Worm (Caenorhabditis elegans) whole organism, L1 larva: ENCODE measurements around the gene hmg-1.1.

Experiments
- C04F5.9 ChIP-seq: sonication (generic microtip); optimal IDR thresholded peaks from 2 replicates; lab custom pipeline; 2016; ENCODE audit warnings: missing genetic modification characterization, missing compliant biosample characterization
- C16A3.4 ChIP-seq: fragments of 150-350 bp; optimal IDR thresholded peaks from 2 replicates; lab custom pipeline; 2014; ENCODE audit warnings: missing biosample characterization, missing genetic modification characterization
- C34B4.2 ChIP-seq: sonication (generic microtip); optimal IDR thresholded peaks from 2 replicates; lab custom pipeline; 2017; ENCODE audit warnings: mild to moderate bottlenecking, missing genetic modification characterization, missing compliant biosample characterization
- Y116A8C.19 ChIP-seq: sonication (generic microtip); optimal IDR thresholded peaks from 2 replicates; lab custom pipeline; 2016; ENCODE audit warnings: missing compliant biosample characterization, missing genetic modification characterization, borderline replicate concordance
- alr-1 ChIP-seq: fragments of 200-800 bp; sonication (Bioruptor generic); optimal IDR thresholded peaks from 2 replicates; lab custom pipeline; 2018; ENCODE audit warnings: borderline replicate concordance, mild to moderate bottlenecking, missing genetic modification characterization, missing compliant biosample characterization
- aly-2 ChIP-seq: fragments of 150-350 bp; optimal IDR thresholded peaks from 2 replicates; lab custom pipeline; 2014; ENCODE audit warnings: missing biosample characterization, missing genetic modification characterization
- ceh-63 ChIP-seq: fragments of 200-800 bp; sonication (Bioruptor generic); optimal IDR thresholded peaks from 2 replicates; lab custom pipeline; 2018; ENCODE audit warnings: mild to moderate bottlenecking, missing genetic modification characterization, missing compliant biosample characterization
- ceh-8 ChIP-seq: fragments of 200-800 bp; sonication (Bioruptor generic); optimal IDR thresholded peaks from 2 replicates; lab custom pipeline; 2018; ENCODE audit warnings: mild to moderate bottlenecking, missing genetic modification characterization, moderate library complexity, missing compliant biosample characterization
- ceh-90 ChIP-seq: sonication (generic microtip); optimal IDR thresholded peaks from 2 replicates; lab custom pipeline; 2016; ENCODE audit warnings: missing genetic modification characterization, missing compliant biosample characterization
- dpl-1 ChIP-seq, 3 experiments: fragments of 150-350 bp in 2 of 3; sonication (generic microtip) in 1 of 3; optimal IDR thresholded peaks; 2 replicates each; lab custom pipeline; 2014 to 2017; ENCODE audit warnings: missing biosample characterization in 3 of 3, missing genetic modification characterization in 3 of 3, missing genetic modification reagents in 3 of 3
- efl-3 ChIP-seq: fragments of 200-800 bp; sonication (Bioruptor generic); optimal IDR thresholded peaks from 2 replicates; lab custom pipeline; 2018; ENCODE audit warnings: mild to moderate bottlenecking, missing genetic modification characterization, missing compliant biosample characterization
- egl-27 ChIP-seq, 2 experiments: fragments of 150-350 bp in 1 of 2; sonication (generic microtip); optimal IDR thresholded peaks; 3 replicates each; lab custom pipeline; 2017 to 2018; ENCODE audit warnings: missing biosample characterization in 2 of 2, missing genetic modification characterization in 2 of 2, missing genetic modification reagents in 2 of 2
- elt-2 ChIP-seq: sonication (generic microtip); optimal IDR thresholded peaks from 2 replicates; lab custom pipeline; 2016; ENCODE audit warnings: missing genetic modification characterization, mild to moderate bottlenecking, inconsistent platforms, missing compliant biosample characterization, missing genetic modification reagents
- elt-3 ChIP-seq, 6 experiments: fragments of 150-350 bp in 1 of 6; sonication (generic microtip); optimal IDR thresholded peaks; 2 replicates each; lab custom pipeline; 2017 to 2018; ENCODE audit warnings: missing biosample characterization in 6 of 6, missing genetic modification characterization in 6 of 6, inconsistent platforms in 1 of 6
- ets-5 ChIP-seq: fragments of 200-800 bp; sonication (Bioruptor generic); IDR thresholded peaks from 2 replicates; pipeline ENCODE4 v1.3.6; 2022; ENCODE audit warnings: missing genetic modification characterization, missing compliant biosample characterization
- fkh-10 ChIP-seq: sonication (generic microtip); optimal IDR thresholded peaks from 2 replicates; lab custom pipeline; 2017; ENCODE audit warnings: missing biosample characterization, missing genetic modification reagents, missing genetic modification characterization
- fkh-4 ChIP-seq: sonication (generic microtip); optimal IDR thresholded peaks from 2 replicates; lab custom pipeline; 2016; ENCODE audit warnings: missing compliant biosample characterization, missing genetic modification characterization, borderline replicate concordance
- fos-1 ChIP-seq: fragments of 150-350 bp; optimal IDR thresholded peaks from 2 replicates; lab custom pipeline; 2014; ENCODE audit warnings: missing biosample characterization, missing genetic modification characterization
- hlh-17 ChIP-seq: fragments of 200-800 bp; sonication (Bioruptor generic); optimal IDR thresholded peaks from 2 replicates; lab custom pipeline; 2018; ENCODE audit warnings: missing genetic modification characterization, mild to moderate bottlenecking, missing compliant biosample characterization, moderate library complexity, borderline replicate concordance
- hlh-4 ChIP-seq: sonication (generic microtip); optimal IDR thresholded peaks from 2 replicates; lab custom pipeline; 2016; ENCODE audit warnings: mild to moderate bottlenecking, missing genetic modification characterization, missing compliant biosample characterization
- irx-1 ChIP-seq: sonication (generic microtip); optimal IDR thresholded peaks from 2 replicates; lab custom pipeline; 2016; ENCODE audit warnings: missing genetic modification characterization, missing compliant biosample characterization
- isw-1 ChIP-seq: fragments of 200-800 bp; sonication (Bioruptor generic); IDR thresholded peaks from 2 replicates; pipeline ENCODE4 v1.3.6; 2022; ENCODE audit warnings: missing genetic modification characterization, missing compliant biosample characterization
- jun-1 ChIP-seq: fragments of 150-350 bp; optimal IDR thresholded peaks from 2 replicates; lab custom pipeline; 2014; ENCODE audit warnings: missing biosample characterization, missing genetic modification reagents, missing genetic modification characterization
- lin-13 ChIP-seq: fragments of 150-350 bp; optimal IDR thresholded peaks from 2 replicates; lab custom pipeline; 2014; ENCODE audit warnings: missing biosample characterization, missing genetic modification reagents, missing genetic modification characterization
- lir-3 ChIP-seq: sonication (generic microtip); optimal IDR thresholded peaks from 2 replicates; lab custom pipeline; 2016; ENCODE audit warnings: mild to moderate bottlenecking, missing genetic modification characterization, moderate library complexity, missing compliant biosample characterization; ENCODE audit not compliant: poor library complexity
- lsy-2 ChIP-seq, 2 experiments: fragments of 150-350 bp; optimal IDR thresholded peaks; 2 replicates each; lab custom pipeline; 2014; ENCODE audit warnings: missing biosample characterization in 2 of 2, missing genetic modification characterization in 2 of 2
- mdl-1 ChIP-seq, 2 experiments: fragments of 150-350 bp; optimal IDR thresholded peaks; 2 replicates each; lab custom pipeline; 2014 to 2017; ENCODE audit warnings: missing biosample characterization in 2 of 2, missing genetic modification characterization in 2 of 2, inconsistent platforms in 1 of 2
- mep-1 ChIP-seq: fragments of 150-350 bp; optimal IDR thresholded peaks from 2 replicates; lab custom pipeline; 2014; ENCODE audit warnings: missing biosample characterization, missing genetic modification characterization
- nhr-11 ChIP-seq: fragments of 150-350 bp; optimal IDR thresholded peaks from 2 replicates; lab custom pipeline; 2014; ENCODE audit warnings: missing biosample characterization, missing genetic modification characterization
- nhr-12 ChIP-seq: sonication (generic microtip); optimal IDR thresholded peaks from 2 replicates; lab custom pipeline; 2017; ENCODE audit warnings: missing biosample characterization, missing genetic modification characterization
- nhr-20 ChIP-seq: sonication (generic microtip); optimal IDR thresholded peaks from 2 replicates; lab custom pipeline; 2016; ENCODE audit warnings: mild to moderate bottlenecking, missing genetic modification characterization, missing compliant biosample characterization
- nhr-28 ChIP-seq: fragments of 150-350 bp; optimal IDR thresholded peaks from 2 replicates; lab custom pipeline; 2014; ENCODE audit warnings: missing biosample characterization, missing genetic modification characterization
- nhr-76 ChIP-seq: sonication (generic microtip); optimal IDR thresholded peaks from 2 replicates; lab custom pipeline; 2017; ENCODE audit warnings: missing biosample characterization, missing genetic modification characterization
- nhr-77 ChIP-seq: fragments of 150-350 bp; optimal IDR thresholded peaks from 2 replicates; lab custom pipeline; 2014; ENCODE audit warnings: missing biosample characterization, missing genetic modification characterization
- pax-3 ChIP-seq: fragments of 200-800 bp; sonication (Bioruptor generic); optimal IDR thresholded peaks from 2 replicates; lab custom pipeline; 2018; ENCODE audit warnings: mild to moderate bottlenecking, missing genetic modification characterization, moderate library complexity, missing compliant biosample characterization
- pqm-1 ChIP-seq: sonication (generic microtip); optimal IDR thresholded peaks from 3 replicates; lab custom pipeline; 2017; ENCODE audit warnings: missing biosample characterization, missing genetic modification characterization
- skn-1 ChIP-seq: fragments of 150-350 bp; optimal IDR thresholded peaks from 2 replicates; lab custom pipeline; 2014; ENCODE audit warnings: missing biosample characterization, missing genetic modification characterization
- snpc-4 ChIP-seq: fragments of 150-350 bp; optimal IDR thresholded peaks from 2 replicates; lab custom pipeline; 2014; ENCODE audit warnings: missing biosample characterization, missing genetic modification characterization
- sup-37 ChIP-seq: fragments of 200-800 bp; sonication (Bioruptor generic); optimal IDR thresholded peaks from 2 replicates; lab custom pipeline; 2018; ENCODE audit warnings: mild to moderate bottlenecking, missing genetic modification characterization, missing compliant biosample characterization
- swsn-7 ChIP-seq: sonication (generic microtip); optimal IDR thresholded peaks from 2 replicates; lab custom pipeline; 2016; ENCODE audit warnings: missing genetic modification characterization, missing compliant biosample characterization
- unc-130 ChIP-seq: fragments of 150-350 bp; optimal IDR thresholded peaks from 2 replicates; lab custom pipeline; 2017; ENCODE audit warnings: missing biosample characterization, missing genetic modification characterization, inconsistent platforms
- unc-30 ChIP-seq: sonication (generic microtip); optimal IDR thresholded peaks from 2 replicates; lab custom pipeline; 2017; ENCODE audit warnings: missing biosample characterization, missing genetic modification characterization
- unc-86 ChIP-seq: sonication (generic microtip); optimal IDR thresholded peaks from 2 replicates; lab custom pipeline; 2016; ENCODE audit warnings: missing genetic modification characterization, missing compliant biosample characterization
- vab-15 ChIP-seq: sonication (generic microtip); optimal IDR thresholded peaks from 2 replicates; lab custom pipeline; 2017; ENCODE audit warnings: missing genotype, mild to moderate bottlenecking, missing genetic modification characterization, missing compliant biosample characterization
- xbp-1 ChIP-seq: sonication (generic microtip); optimal IDR thresholded peaks from 2 replicates; lab custom pipeline; 2016; ENCODE audit warnings: missing genetic modification characterization, missing compliant biosample characterization
- zip-4 ChIP-seq: fragments of 200-800 bp; sonication (Bioruptor generic); optimal IDR thresholded peaks from 2 replicates; lab custom pipeline; 2018; ENCODE audit warnings: mild to moderate bottlenecking, missing genetic modification characterization, moderate library complexity, missing compliant biosample characterization
- ztf-11 ChIP-seq, 2 experiments: sonication (generic microtip); optimal IDR thresholded peaks; 2 replicates each; lab custom pipeline; 2016 to 2017; ENCODE audit warnings: missing genetic modification characterization in 2 of 2, missing biosample characterization in 1 of 2, missing compliant biosample characterization in 1 of 2

The hmg-1.1 gene

ce11 chrII:14244457-14245254 is 5.8 kb upstream of the hmg-1.1 start (continued):
- TF ChIP-seq skn-1 (peak; percentile 31), xbp-1 (peak; percentile 27), C16A3.4 (tag; lab: Kevin White, UChicago) (peak; percentile 20), C34B4.2 (tag; lab: Kevin White, UChicago) (no peak), sup-37 (GFP tag; lab: Kevin White, UChicago) (no peak), zip-4 (GFP tag; lab: Kevin White, UChicago) (no peak), mep-1 (peak; percentile 77), unc-130 (tag; lab: Kevin White, UChicago) (no peak), ztf-11 (tag; optimal IDR thresholded peaks at IDR 0.05; lab: Kevin White, UChicago) (no peak), efl-3 (GFP tag; lab: Kevin White, UChicago) (no peak), swsn-7 (tag; lab: Kevin White, UChicago) (peak; percentile 56), mdl-1 (tag; optimal IDR thresholded peaks at IDR 0.05; lab: Kevin White, UChicago) (peak in 1 of 2 experiments; percentile 76), fos-1 (tag; lab: Kevin White, UChicago) (peak; percentile 53), C04F5.9 (no peak), jun-1 (tag; lab: Kevin White, UChicago) (peak; percentile 50), pax-3 (tag; lab: Kevin White, UChicago) (no peak), lir-3 (tag; lab: Kevin White, UChicago) (no peak), lin-13 (GFP tag; lab: Kevin White, UChicago) (peak; percentile 7), elt-2 (tag; lab: Kevin White, UChicago) (no peak), nhr-12 (no peak), elt-3 (tag; optimal IDR thresholded peaks at IDR 0.05; lab: Kevin White, UChicago) (peak in 1 of 6 experiments; percentile 9), ceh-63 (GFP tag; lab: Kevin White, UChicago) (no peak), lsy-2 (tag; optimal IDR thresholded peaks at IDR 0.05; lab: Kevin White, UChicago) (peak; percentile 56 to 72), ets-5 (no peak), fkh-4 (tag; lab: Kevin White, UChicago) (no peak), aly-2 (no peak), unc-86 (tag; lab: Kevin White, UChicago) (peak; percentile 33), hlh-17 (no peak), fkh-10 (GFP tag; lab: Kevin White, UChicago) (peak; percentile 23), nhr-11 (tag; lab: Kevin White, UChicago) (no peak), vab-15 (no peak), Y116A8C.19 (no peak), dpl-1 (GFP tag; optimal IDR thresholded peaks at IDR 0.05; lab: Kevin White, UChicago) (peak; percentile 60 to 69 (median 63)), ceh-90 (tag; lab: Kevin White, UChicago) (no peak), nhr-20 (tag; lab: Kevin White, UChicago) (peak; percentile 53), alr-1 (tag; lab: Kevin White, UChicago) (no peak), egl-27 (tag; optimal IDR thresholded peaks at IDR 0.05; lab: Kevin White, UChicago) (no peak), nhr-76 (tag; lab: Kevin White, UChicago) (no peak), snpc-4 (tag; lab: Kevin White, UChicago) (peak; percentile 50), nhr-77 (peak; percentile 46), nhr-28 (tag; lab: Kevin White, UChicago) (no peak), hlh-4 (no peak), pqm-1 (tag; lab: Kevin White, UChicago) (no peak), isw-1 (GFP tag; lab: Robert Waterston, UW) (no peak; the same call in 1 of the 2 replicates), irx-1 (tag; lab: Kevin White, UChicago) (no peak), unc-30 (tag; lab: Kevin White, UChicago) (no peak), ceh-8 (GFP tag; lab: Kevin White, UChicago) (no peak)
